Fruit fly (Drosophila melanogaster) whole organism, prepupa: ENCODE results near the gene hang.

ENCODE experiments used
- Blimp-1 ChIP-seq: fragments of 200-800 bp; sonication (Bioruptor generic); optimal IDR thresholded peaks from 3 replicates; lab custom pipeline; 2017; ENCODE audit warnings: missing biosample characterization, missing genetic modification characterization, mild to moderate bottlenecking, moderate library complexity, missing genetic modification reagents
- CG10669 ChIP-seq: fragments of 200-800 bp; sonication (Bioruptor generic); optimal IDR thresholded peaks from 3 replicates; lab custom pipeline; 2018; ENCODE audit warnings: missing biosample characterization, mild to moderate bottlenecking, missing genetic modification characterization, moderate library complexity
- CG11294 ChIP-seq: fragments of 200-800 bp; sonication (Bioruptor generic); IDR thresholded peaks from 2 replicates; pipeline ENCODE4 v1.3.6; 2022; ENCODE audit warnings: missing biosample characterization, missing genetic modification characterization
- CG11762 ChIP-seq: fragments of 200-800 bp; sonication (Bioruptor generic); optimal IDR thresholded peaks from 3 replicates; lab custom pipeline; 2016; ENCODE audit warnings: missing biosample characterization, missing genetic modification characterization; ENCODE audit not compliant: insufficient read depth
- CG15336 ChIP-seq: fragments of 200-800 bp; sonication (Bioruptor generic); IDR thresholded peaks from 2 replicates; pipeline ENCODE4 v1.3.6; 2022; ENCODE audit warnings: missing biosample characterization, missing genetic modification characterization
- CG1621 ChIP-seq: fragments of 200-800 bp; sonication (Bioruptor generic); optimal IDR thresholded peaks from 3 replicates; lab custom pipeline; 2018; ENCODE audit warnings: missing biosample characterization, mild to moderate bottlenecking, missing genetic modification characterization
- CG16779 ChIP-seq: fragments of 200-800 bp; sonication (Bioruptor generic); optimal IDR thresholded peaks from 3 replicates; lab custom pipeline; 2017; ENCODE audit warnings: missing biosample characterization, mild to moderate bottlenecking, missing genetic modification characterization
- CG3032 ChIP-seq: fragments of 200-800 bp; optimal IDR thresholded peaks from 2 replicates; lab custom pipeline; 2019; ENCODE audit warnings: missing biosample characterization, mild to moderate bottlenecking, missing genetic modification characterization, moderate library complexity
- CG31627 ChIP-seq: fragments of 200-800 bp; sonication (Bioruptor generic); optimal IDR thresholded peaks from 3 replicates; lab custom pipeline; 2016; ENCODE audit warnings: missing biosample characterization, missing genetic modification characterization
- CG32006 ChIP-seq: fragments of 200-800 bp; sonication (Bioruptor generic); optimal IDR thresholded peaks from 3 replicates; lab custom pipeline; 2017; ENCODE audit warnings: missing biosample characterization, mild to moderate bottlenecking, missing genetic modification characterization
- CG34406 ChIP-seq: fragments of 200-800 bp; sonication (Bioruptor generic); optimal IDR thresholded peaks from 3 replicates; lab custom pipeline; 2016; ENCODE audit warnings: missing biosample characterization, missing genetic modification characterization
- CG3919 ChIP-seq: fragments of 200-800 bp; sonication (Bioruptor generic); optimal IDR thresholded peaks from 3 replicates; lab custom pipeline; 2016; ENCODE audit warnings: missing biosample characterization, missing genetic modification characterization
- CG4318 ChIP-seq: fragments of 200-800 bp; sonication (Bioruptor generic); optimal IDR thresholded peaks from 3 replicates; lab custom pipeline; 2017; ENCODE audit warnings: missing biosample characterization, mild to moderate bottlenecking, missing genetic modification characterization
- CG6792 ChIP-seq: fragments of 200-800 bp; sonication (Bioruptor generic); optimal IDR thresholded peaks from 3 replicates; lab custom pipeline; 2016; ENCODE audit warnings: missing biosample characterization, missing genetic modification characterization
- CG6808 ChIP-seq: fragments of 200-800 bp; sonication (Bioruptor generic); optimal IDR thresholded peaks from 3 replicates; lab custom pipeline; 2017; ENCODE audit warnings: missing biosample characterization, missing genetic modification characterization, mild to moderate bottlenecking, moderate library complexity, missing genetic modification reagents
- CG6854 ChIP-seq: fragments of 200-800 bp; sonication (Bioruptor generic); optimal IDR thresholded peaks from 2 replicates; lab custom pipeline; 2017; ENCODE audit warnings: missing biosample characterization, mild to moderate bottlenecking, missing genetic modification characterization
- CG7368 ChIP-seq: fragments of 200-800 bp; sonication (Bioruptor generic); optimal IDR thresholded peaks from 3 replicates; lab custom pipeline; 2016; ENCODE audit warnings: missing biosample characterization, missing genetic modification characterization
- CG8119 ChIP-seq: fragments of 200-800 bp; sonication (Bioruptor generic); IDR thresholded peaks from 3 replicates; pipeline ENCODE4 v1.3.6; 2022; ENCODE audit warnings: missing biosample characterization, missing genetic modification characterization
- CG9139 ChIP-seq: fragments of 200-800 bp; sonication (Bioruptor generic); optimal IDR thresholded peaks from 3 replicates; lab custom pipeline; 2017; ENCODE audit warnings: missing biosample characterization, mild to moderate bottlenecking, missing genetic modification characterization
- Eip75B ChIP-seq: fragments of 200-800 bp; sonication (Bioruptor generic); optimal IDR thresholded peaks from 3 replicates; lab custom pipeline; 2016; ENCODE audit warnings: missing biosample characterization, missing genetic modification characterization
- Eip78C ChIP-seq: fragments of 200-800 bp; sonication (Bioruptor generic); peaks from one replicate; lab custom pipeline; 2016; ENCODE audit warnings: missing biosample characterization, missing genetic modification characterization
- Eip93F ChIP-seq: fragments of 200-800 bp; sonication (Bioruptor generic); optimal IDR thresholded peaks from 2 replicates; lab custom pipeline; 2016; ENCODE audit warnings: missing biosample characterization, mild to moderate bottlenecking, missing genetic modification characterization
- Ets96B ChIP-seq: fragments of 200-800 bp; optimal IDR thresholded peaks from 2 replicates; lab custom pipeline; 2019; ENCODE audit warnings: missing biosample characterization, mild to moderate bottlenecking, missing genetic modification characterization, moderate library complexity
- Gug ChIP-seq: fragments of 200-800 bp; sonication (Bioruptor generic); IDR thresholded peaks from 2 replicates; pipeline ENCODE4 v1.3.6; 2022; ENCODE audit warnings: missing biosample characterization, missing genetic modification characterization
- Hr38 ChIP-seq: sonication (Bioruptor generic); optimal IDR thresholded peaks from 2 replicates; lab custom pipeline; 2016; ENCODE audit warnings: missing biosample characterization, missing genetic modification characterization
- Hr39 ChIP-seq: fragments of 200-800 bp; sonication (Bioruptor generic); optimal IDR thresholded peaks from 2 replicates; lab custom pipeline; 2016; ENCODE audit warnings: missing biosample characterization, missing genetic modification characterization
- Hr4 ChIP-seq: fragments of 200-800 bp; sonication (Bioruptor generic); optimal IDR thresholded peaks from 3 replicates; lab custom pipeline; 2016; ENCODE audit warnings: missing biosample characterization, missing genetic modification characterization
- Lpt ChIP-seq: fragments of 200-800 bp; sonication (Bioruptor generic); optimal IDR thresholded peaks from 3 replicates; lab custom pipeline; 2016; ENCODE audit warnings: missing biosample characterization, missing genetic modification characterization
- Met ChIP-seq: fragments of 200-800 bp; sonication (Bioruptor generic); optimal IDR thresholded peaks from 3 replicates; lab custom pipeline; 2016; ENCODE audit warnings: missing biosample characterization, missing genetic modification characterization
- OdsH ChIP-seq: fragments of 200-800 bp; sonication (Bioruptor generic); optimal IDR thresholded peaks from 3 replicates; lab custom pipeline; 2016; ENCODE audit warnings: missing biosample characterization, missing genetic modification characterization
- Smox ChIP-seq: fragments of 200-800 bp; sonication (Bioruptor generic); optimal IDR thresholded peaks from 3 replicates; lab custom pipeline; 2016; ENCODE audit warnings: missing biosample characterization, missing genetic modification characterization
- Sox14 ChIP-seq: fragments of 200-800 bp; sonication (Bioruptor generic); optimal IDR thresholded peaks from 3 replicates; lab custom pipeline; 2016; ENCODE audit warnings: missing biosample characterization, missing genetic modification characterization
- Sox15 ChIP-seq: fragments of 200-800 bp; sonication (Bioruptor generic); optimal IDR thresholded peaks from 3 replicates; lab custom pipeline; 2016; ENCODE audit warnings: missing biosample characterization, missing genetic modification characterization
- achi ChIP-seq: fragments of 200-800 bp; sonication (Bioruptor generic); optimal IDR thresholded peaks from 3 replicates; lab custom pipeline; 2016; ENCODE audit warnings: missing biosample characterization, missing genetic modification characterization
- acj6 ChIP-seq: fragments of 200-800 bp; sonication (Bioruptor generic); optimal IDR thresholded peaks from 3 replicates; lab custom pipeline; 2016; ENCODE audit warnings: missing biosample characterization, missing genetic modification characterization
- cyc ChIP-seq: fragments of 200-800 bp; sonication (Bioruptor generic); optimal IDR thresholded peaks from 3 replicates; lab custom pipeline; 2016; ENCODE audit warnings: missing biosample characterization, missing genetic modification characterization
- dac ChIP-seq: fragments of 200-800 bp; sonication (Bioruptor generic); optimal IDR thresholded peaks from 2 replicates; lab custom pipeline; 2017; ENCODE audit warnings: missing biosample characterization, mild to moderate bottlenecking, missing genetic modification characterization
- dsx ChIP-seq: fragments of 200-800 bp; optimal IDR thresholded peaks from 3 replicates; lab custom pipeline; 2019; ENCODE audit warnings: missing biosample characterization, mild to moderate bottlenecking, missing genetic modification characterization, moderate library complexity; ENCODE audit not compliant: poor library complexity, severe bottlenecking
- eg ChIP-seq: fragments of 200-800 bp; sonication (Bioruptor generic); IDR thresholded peaks from 3 replicates; pipeline ENCODE4 v1.3.6; 2022; ENCODE audit warnings: missing biosample characterization, missing genetic modification characterization
- esn ChIP-seq: fragments of 200-800 bp; sonication (Bioruptor generic); optimal IDR thresholded peaks from 2 replicates; lab custom pipeline; 2016; ENCODE audit warnings: missing biosample characterization, mild to moderate bottlenecking, missing genetic modification characterization, moderate library complexity
- fd59A ChIP-seq: fragments of 200-800 bp; sonication (Bioruptor generic); optimal IDR thresholded peaks from 2 replicates; lab custom pipeline; 2017; ENCODE audit warnings: missing biosample characterization, mild to moderate bottlenecking, missing genetic modification characterization, missing genetic modification reagents
- fd85E ChIP-seq: fragments of 200-800 bp; sonication (Bioruptor generic); optimal IDR thresholded peaks from 3 replicates; lab custom pipeline; 2016; ENCODE audit warnings: missing biosample characterization, missing genetic modification characterization
- fkh ChIP-seq: fragments of 200-800 bp; sonication (Bioruptor generic); optimal IDR thresholded peaks from 3 replicates; lab custom pipeline; 2017; ENCODE audit warnings: missing biosample characterization, mild to moderate bottlenecking, missing genetic modification characterization, moderate library complexity
- lz ChIP-seq: fragments of 200-800 bp; sonication (Bioruptor generic); optimal IDR thresholded peaks from 3 replicates; lab custom pipeline; 2016; ENCODE audit warnings: missing biosample characterization, missing genetic modification characterization
- net ChIP-seq: fragments of 200-800 bp; sonication (Bioruptor generic); optimal IDR thresholded peaks from 3 replicates; lab custom pipeline; 2016; ENCODE audit warnings: missing biosample characterization, missing genetic modification characterization
- pdm3 ChIP-seq: fragments of 200-800 bp; sonication (Bioruptor generic); optimal IDR thresholded peaks from 3 replicates; lab custom pipeline; 2016; ENCODE audit warnings: missing biosample characterization, missing genetic modification characterization
- salr ChIP-seq, 2 experiments: fragments of 200-800 bp; sonication (Bioruptor generic); optimal IDR thresholded peaks; 3 replicates each; lab custom pipeline; 2016 to 2018; ENCODE audit warnings: missing biosample characterization in 2 of 2, missing genetic modification characterization in 2 of 2, mild to moderate bottlenecking in 1 of 2
- spab ChIP-seq: fragments of 200-800 bp; sonication (Bioruptor generic); optimal IDR thresholded peaks from 2 replicates; lab custom pipeline; 2017; ENCODE audit warnings: missing biosample characterization, mild to moderate bottlenecking, missing genetic modification characterization, missing genetic modification reagents
- ss ChIP-seq, 2 experiments: fragments of 200-800 bp; sonication (Bioruptor generic); optimal IDR thresholded peaks; 2 replicates in 1 of 2; 3 replicates in 1 of 2; lab custom pipeline; 2017 to 2018; ENCODE audit warnings: mild to moderate bottlenecking in 2 of 2, missing biosample characterization in 2 of 2, missing genetic modification characterization in 2 of 2, moderate library complexity in 1 of 2
- svp ChIP-seq: fragments of 200-800 bp; sonication (Bioruptor generic); peaks from one replicate; lab custom pipeline; 2016; ENCODE audit warnings: missing biosample characterization, missing genetic modification characterization
- topi ChIP-seq: fragments of 200-800 bp; sonication (Bioruptor generic); optimal IDR thresholded peaks from 3 replicates; lab custom pipeline; 2016; ENCODE audit warnings: missing biosample characterization, missing genetic modification characterization
- vri ChIP-seq: fragments of 200-800 bp; sonication (Bioruptor generic); optimal IDR thresholded peaks from 3 replicates; lab custom pipeline; 2016; ENCODE audit warnings: missing biosample characterization, mild to moderate bottlenecking, missing genetic modification characterization

hang gene

dm6 chrX:16403811-16404420, 18.7 kb upstream of the hang start:
- TF ChIP-seq pdm3 (GFP tag; lab: Kevin White, UChicago) (peak; percentile 80), svp (peak; percentile 86), esn (GFP tag; lab: Kevin White, UChicago) (no peak), Sox14 (GFP tag; lab: Kevin White, UChicago) (no peak), CG8119 (GFP tag; lab: Robert Waterston, UW) (peak; percentile 84), dsx (GFP tag; lab: Kevin White, UChicago) (no peak), CG1621 (no peak), CG7368 (GFP tag; lab: Kevin White, UChicago) (peak; percentile 41), CG16779 (tag; lab: Kevin White, UChicago) (peak; percentile 41), CG31627 (GFP tag; lab: Kevin White, UChicago) (peak; percentile 46), CG10669 (GFP tag; lab: Kevin White, UChicago) (no peak), cyc (GFP tag; lab: Kevin White, UChicago) (peak; percentile 48), Hr4 (GFP tag; lab: Kevin White, UChicago) (peak; percentile 83), fd85E (GFP tag; lab: Kevin White, UChicago) (no peak), achi (GFP tag; lab: Kevin White, UChicago) (no peak), CG3919 (peak; percentile 74), Lpt (peak; percentile 62), net (peak; percentile 73), dac (GFP tag; lab: Kevin White, UChicago) (peak; percentile 38), Ets96B (tag; lab: Kevin White, UChicago) (peak; percentile 63), Hr39 (GFP tag; lab: Kevin White, UChicago) (no peak), OdsH (GFP tag; lab: Kevin White, UChicago) (no peak), CG6792 (GFP tag; lab: Kevin White, UChicago) (peak; percentile 68), Blimp-1 (GFP tag; lab: Kevin White, UChicago) (no peak), CG11294 (GFP tag; lab: Robert Waterston, UW) (peak; percentile 79), lz (GFP tag; lab: Kevin White, UChicago) (no peak), CG6854 (GFP tag; lab: Kevin White, UChicago) (no peak), spab (GFP tag; lab: Kevin White, UChicago) (no peak), Eip75B (GFP tag; lab: Kevin White, UChicago) (no peak), acj6 (GFP tag; lab: Kevin White, UChicago) (no peak), Eip93F (peak; percentile 45), Met (GFP tag; lab: Kevin White, UChicago) (no peak), Smox (GFP tag; lab: Kevin White, UChicago) (no peak), CG4318 (peak; percentile 38), vri (GFP tag; lab: Kevin White, UChicago) (peak; percentile 90), CG6808 (GFP tag; lab: Kevin White, UChicago) (no peak), fkh (GFP tag; lab: Kevin White, UChicago) (no peak), Eip78C (GFP tag; lab: Kevin White, UChicago) (peak; percentile 92), fd59A (GFP tag; lab: Kevin White, UChicago) (no peak), salr (GFP tag; optimal IDR thresholded peaks at IDR 0.05; lab: Kevin White, UChicago) (no peak), ss (GFP tag; optimal IDR thresholded peaks at IDR 0.05; lab: Kevin White, UChicago) (no peak), CG11762 (GFP tag; lab: Kevin White, UChicago) (peak; percentile 54), Gug (GFP tag; lab: Robert Waterston, UW) (peak; percentile 75), CG15336 (GFP tag; lab: Robert Waterston, UW) (peak; percentile 90), Hr38 (GFP tag; lab: Kevin White, UChicago) (no peak), CG34406 (peak; percentile 64), eg (GFP tag; lab: Robert Waterston, UW) (peak; percentile 89), CG32006 (peak; percentile 79), Sox15 (peak; percentile 35), CG9139 (GFP tag; lab: Kevin White, UChicago) (no peak), CG3032 (tag; lab: Kevin White, UChicago) (no peak), topi (GFP tag; lab: Kevin White, UChicago) (no peak)
